Worm (Caenorhabditis elegans): Measurements from ENCODE around the gene pch-2.
A peak's percentile ranks its signal among the peaks of the same experiment; 100 is the strongest.

pch-2 gene

ce11 chrII:8128273-8129039 lies 29.7 kb upstream of the pch-2 start:
- 0 out of 2 replicates have a peak, but pooled peaks have one; percentile 33 for TF ChIP-seq flt-1 (GFP tag; IDR thresholded peaks at IDR 0.05)
- no peak for TF ChIP-seq klf-2 (GFP tag; conservative IDR thresholded peaks at IDR 0.05)
- TF ChIP-seq cog-1 (tag; optimal IDR thresholded peaks at IDR 0.05): no peak
- no peak for TF ChIP-seq ref-1 (GFP tag; conservative IDR thresholded peaks at IDR 0.05)
- peak; percentile 72 for TF ChIP-seq ztf-23 (GFP tag; IDR thresholded peaks at IDR 0.05)
- TF ChIP-seq tab-1 (GFP tag; IDR thresholded peaks at IDR 0.05): 0 out of 2 replicates have a peak, but pooled peaks have one; percentile 49

- TF ChIP-seq T22C8.4 (GFP tag; IDR thresholded peaks at IDR 0.05) (no peak), ztf-23 (GFP tag; IDR thresholded peaks at IDR 0.05) (no peak), flt-1 (GFP tag; IDR thresholded peaks at IDR 0.05) (no peak), ref-1 (GFP tag; conservative IDR thresholded peaks at IDR 0.05) (no peak), ztf-29 (GFP tag; IDR thresholded peaks at IDR 0.05) (no peak), tab-1 (GFP tag; IDR thresholded peaks at IDR 0.05) (no peak), klf-2 (GFP tag; conservative IDR thresholded peaks at IDR 0.05) (no peak), med-1 (GFP tag; optimal IDR thresholded peaks at IDR 0.05; ENCODE audit: insufficient read depth) (no peak), cog-1 (tag; optimal IDR thresholded peaks at IDR 0.05) (no peak)
Observed at ce11 chrII:8129040-8129387, 29.1 kb upstream of the pch-2 start.

DNA sequence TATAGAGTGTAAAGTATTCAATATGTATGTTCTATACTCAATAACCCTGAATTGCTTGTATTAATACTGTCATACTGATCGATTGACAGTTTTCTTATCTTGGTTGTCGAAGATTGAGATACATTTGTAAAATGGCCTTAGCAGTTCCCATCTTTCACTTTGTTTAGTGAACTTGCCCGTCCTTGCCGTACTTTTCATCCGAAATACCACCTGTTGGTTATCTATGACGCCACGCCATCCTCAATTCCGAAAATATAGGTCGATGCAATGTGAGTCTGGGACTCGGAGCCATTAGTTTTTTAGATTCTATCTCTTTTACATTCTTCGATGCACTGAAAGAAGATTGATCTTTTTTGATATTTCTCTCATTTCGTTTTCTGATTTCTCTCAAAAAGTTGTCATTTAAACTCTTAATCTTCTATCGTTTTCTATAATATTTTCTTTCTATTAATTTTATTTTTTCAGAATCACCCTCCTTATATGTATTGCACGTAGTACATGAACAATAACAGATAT lies 28.6 kb upstream of the pch-2 start, which contains the start of gene ulp-4:
Gene ulp-4, plus strand, starts transcription at position 466 of the 516 bp plus-strand sequence.
- TF ChIP-seq ref-1 (GFP tag; conservative IDR thresholded peaks at IDR 0.05) (no peak), T22C8.4 (GFP tag; IDR thresholded peaks at IDR 0.05) (no peak), klf-2 (GFP tag; conservative IDR thresholded peaks at IDR 0.05) (no peak), tab-1 (GFP tag; IDR thresholded peaks at IDR 0.05) (no peak), ztf-23 (GFP tag; IDR thresholded peaks at IDR 0.05) (no peak), cog-1 (tag; optimal IDR thresholded peaks at IDR 0.05) (no peak), med-1 (GFP tag; optimal IDR thresholded peaks at IDR 0.05; ENCODE audit: insufficient read depth) (no peak), flt-1 (GFP tag; IDR thresholded peaks at IDR 0.05) (no peak), ztf-29 (GFP tag; IDR thresholded peaks at IDR 0.05) (no peak)

- TF ChIP-seq ztf-23 (GFP tag; IDR thresholded peaks at IDR 0.05): no peak
- no peak for TF ChIP-seq ztf-29 (GFP tag; IDR thresholded peaks at IDR 0.05)
- no peak for TF ChIP-seq ref-1 (GFP tag; conservative IDR thresholded peaks at IDR 0.05)
- no peak for TF ChIP-seq T22C8.4 (GFP tag; IDR thresholded peaks at IDR 0.05)
Observed at ce11 chrII:8130792-8131191, 27.4 kb upstream of the pch-2 start.

ce11 chrII:8131413-8131966 lies 26.7 kb upstream of the pch-2 start:
- no peak for TF ChIP-seq T22C8.4 (GFP tag; IDR thresholded peaks at IDR 0.05)
- TF ChIP-seq flt-1 (GFP tag; IDR thresholded peaks at IDR 0.05): 0 out of 2 replicates have a peak, but pooled peaks have one; percentile 5
- 0 out of 2 replicates have a peak, but pooled peaks have one; percentile 25 for TF ChIP-seq tab-1 (GFP tag; IDR thresholded peaks at IDR 0.05)

DNA sequence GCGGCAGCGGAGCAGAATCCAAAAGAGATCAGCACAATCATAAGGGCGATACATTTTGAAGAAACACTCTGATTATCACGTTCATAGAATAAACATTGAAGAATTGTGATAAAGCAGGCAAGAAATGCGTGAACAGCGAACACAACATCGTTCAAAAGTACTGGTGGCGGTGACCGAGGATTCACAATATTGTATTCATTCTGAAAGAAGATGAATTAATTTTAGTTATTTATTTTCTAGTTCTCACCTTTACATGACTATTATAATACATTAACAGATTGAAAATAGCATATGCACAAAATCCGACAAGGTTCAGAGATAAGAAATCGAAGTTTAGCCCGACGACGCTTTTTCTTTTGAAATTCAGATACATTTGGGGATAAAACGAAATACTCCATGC lies 22.2 kb upstream of the pch-2 start:
- TF ChIP-seq klf-2 (GFP tag; conservative IDR thresholded peaks at IDR 0.05) (no peak), T22C8.4 (GFP tag; IDR thresholded peaks at IDR 0.05) (no peak), ztf-29 (GFP tag; IDR thresholded peaks at IDR 0.05) (no peak), med-1 (GFP tag; optimal IDR thresholded peaks at IDR 0.05; ENCODE audit: insufficient read depth) (no peak), flt-1 (GFP tag; IDR thresholded peaks at IDR 0.05) (no peak), tab-1 (GFP tag; IDR thresholded peaks at IDR 0.05) (no peak), ztf-23 (GFP tag; IDR thresholded peaks at IDR 0.05) (no peak), ref-1 (GFP tag; conservative IDR thresholded peaks at IDR 0.05) (no peak), cog-1 (tag; optimal IDR thresholded peaks at IDR 0.05) (no peak)

DNA sequence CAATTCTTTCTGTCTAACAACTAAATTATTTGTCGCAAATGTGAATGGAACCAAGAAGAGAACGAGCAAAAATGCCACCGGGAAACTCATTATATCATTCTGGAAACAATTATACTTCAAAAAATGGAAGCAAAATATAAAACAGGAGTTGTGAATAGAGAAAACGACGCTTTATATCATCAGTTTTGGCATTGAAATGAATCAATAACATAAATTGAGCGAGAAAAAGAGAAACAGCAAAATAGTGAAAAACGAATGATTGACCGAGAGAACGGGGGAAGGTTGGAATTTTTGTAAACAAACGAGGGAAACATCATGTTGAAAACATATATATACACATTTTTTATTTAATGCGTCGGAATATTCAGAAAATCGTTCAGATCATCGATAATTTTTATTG lies 21.3 kb upstream of the pch-2 start, which contains the start of gene ctns-1:
Gene ctns-1, minus strand, starts transcription at position 101 of the 400 bp plus-strand sequence.
- TF ChIP-seq ztf-23 (GFP tag; IDR thresholded peaks at IDR 0.05) (no peak), cog-1 (tag; optimal IDR thresholded peaks at IDR 0.05) (no peak), ref-1 (GFP tag; conservative IDR thresholded peaks at IDR 0.05) (no peak), tab-1 (GFP tag; IDR thresholded peaks at IDR 0.05) (no peak)

DNA sequence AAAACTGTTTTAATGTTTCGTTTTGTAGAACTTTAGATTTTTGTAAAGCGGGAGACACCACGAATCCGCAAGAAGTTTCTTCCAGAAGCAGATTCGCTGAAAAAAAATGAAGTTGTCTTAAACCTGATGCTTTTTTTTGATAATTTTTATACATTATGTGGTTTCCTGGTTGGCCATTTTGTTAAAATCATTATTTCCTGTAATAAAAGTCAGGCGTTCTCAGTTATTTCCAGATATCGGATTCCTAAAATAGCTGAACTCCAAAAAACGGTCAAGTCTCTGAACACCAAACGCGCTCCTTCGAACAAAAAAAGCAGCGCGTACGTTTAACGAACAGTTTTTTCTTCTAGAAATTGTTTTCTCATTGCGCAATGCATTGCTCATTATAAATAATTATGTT lies 20.8 kb upstream of the pch-2 start:
- 0 out of 2 replicates have a peak, but pooled peaks have one; percentile 32 for TF ChIP-seq ztf-23 (GFP tag; IDR thresholded peaks at IDR 0.05)
- no peak for TF ChIP-seq med-1 (GFP tag; optimal IDR thresholded peaks at IDR 0.05; ENCODE audit: insufficient read depth)
- no peak for TF ChIP-seq ref-1 (GFP tag; conservative IDR thresholded peaks at IDR 0.05)
- no peak for TF ChIP-seq ztf-29 (GFP tag; IDR thresholded peaks at IDR 0.05)
- TF ChIP-seq T22C8.4 (GFP tag; IDR thresholded peaks at IDR 0.05): no peak
- no peak for TF ChIP-seq tab-1 (GFP tag; IDR thresholded peaks at IDR 0.05)
- TF ChIP-seq cog-1 (tag; optimal IDR thresholded peaks at IDR 0.05): peak; percentile 32
- no peak for TF ChIP-seq flt-1 (GFP tag; IDR thresholded peaks at IDR 0.05)
- no peak for TF ChIP-seq klf-2 (GFP tag; conservative IDR thresholded peaks at IDR 0.05)

- TF ChIP-seq flt-1 (GFP tag; IDR thresholded peaks at IDR 0.05): no peak
- TF ChIP-seq klf-2 (GFP tag; conservative IDR thresholded peaks at IDR 0.05): no peak
- TF ChIP-seq ztf-29 (GFP tag; IDR thresholded peaks at IDR 0.05): no peak
- no peak for TF ChIP-seq cog-1 (tag; optimal IDR thresholded peaks at IDR 0.05)
Observed at ce11 chrII:8138015-8138546, 20.1 kb upstream of the pch-2 start, which contains the start of gene cdc-48.2. Gene cdc-48.2 (plus strand): TSS chrII:8138496.

DNA sequence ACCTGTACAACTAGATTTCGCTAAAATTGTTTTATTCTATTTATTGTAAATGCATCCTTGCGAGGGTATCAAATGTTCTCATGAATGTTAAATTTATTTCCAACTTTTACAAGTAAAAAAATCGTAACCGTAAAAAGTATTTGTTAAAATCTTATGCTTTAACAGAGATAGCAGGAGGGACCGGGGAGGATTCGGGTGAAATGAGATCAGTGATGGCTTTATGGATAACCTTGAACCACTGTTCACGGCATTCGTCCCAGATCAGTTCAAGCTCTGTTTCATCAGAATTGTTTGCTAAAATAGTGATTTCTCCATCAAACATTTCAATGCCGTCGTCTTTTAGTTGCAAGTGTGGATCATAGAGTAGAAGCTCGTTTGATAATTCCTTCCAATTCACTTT lies 17.0 kb upstream of the pch-2 start:
- TF ChIP-seq cog-1 (tag; optimal IDR thresholded peaks at IDR 0.05) (no peak), ztf-23 (GFP tag; IDR thresholded peaks at IDR 0.05) (no peak), T22C8.4 (GFP tag; IDR thresholded peaks at IDR 0.05) (no peak), flt-1 (GFP tag; IDR thresholded peaks at IDR 0.05) (no peak), klf-2 (GFP tag; conservative IDR thresholded peaks at IDR 0.05) (no peak), ztf-29 (GFP tag; IDR thresholded peaks at IDR 0.05) (no peak), ref-1 (GFP tag; conservative IDR thresholded peaks at IDR 0.05) (no peak), tab-1 (GFP tag; IDR thresholded peaks at IDR 0.05) (no peak), med-1 (GFP tag; optimal IDR thresholded peaks at IDR 0.05; ENCODE audit: insufficient read depth) (no peak)
